Fruit fly (Drosophila melanogaster) whole organism: ENCODE data around the gene TotB.

Experiments used
- pan ChIP-seq: fragments of >200 bp; optimal IDR thresholded peaks from 2 replicates; lab custom pipeline; 2017
- psq ChIP-seq: fragments of >200 bp; optimal IDR thresholded peaks from 2 replicates; lab custom pipeline; 2017
- usp ChIP-seq: fragments of >200 bp; optimal IDR thresholded peaks from 2 replicates; lab custom pipeline; 2017; ENCODE audit warnings: missing biosample characterization, missing genetic modification characterization, mixed read lengths

dm6 chr3R:20833664-20834063 lies 40.1 kb upstream of the TotB start:
- TF ChIP-seq pan (lab: Kevin White, UChicago) (no peak), psq (lab: Kevin White, UChicago) (no peak), usp (no peak)
